Fruit fly (Drosophila melanogaster): ENCODE results near the gene CG5946.

Gene CG5946

DNA sequence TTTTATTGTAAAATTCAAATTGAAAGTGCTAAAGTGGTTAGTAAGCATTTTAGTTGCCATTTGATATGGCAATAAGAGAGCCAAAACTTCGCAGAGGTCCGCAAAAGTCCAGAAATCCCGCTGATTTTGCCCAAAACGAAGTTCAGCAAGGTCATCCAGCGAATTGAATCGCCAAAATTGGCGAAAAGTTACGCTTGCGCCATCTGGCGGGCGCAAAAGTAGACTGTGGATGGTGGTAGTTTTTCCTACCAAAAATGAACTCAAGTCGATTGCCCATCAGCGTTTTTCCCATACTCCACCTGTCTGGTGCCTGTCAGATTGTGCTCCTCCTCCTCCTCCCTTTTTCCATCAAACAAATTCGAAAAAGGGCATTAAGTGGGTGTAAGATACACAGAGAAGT lies 30.8 kb upstream of the CG5946 start:
- TF ChIP-seq rn (GFP tag; IDR thresholded peaks at IDR 0.05), result no peak
- no peak for TF ChIP-seq CG9948 (tag; optimal IDR thresholded peaks at IDR 0.05)

- TF ChIP-seq CG9948 (tag; optimal IDR thresholded peaks at IDR 0.05) (no peak), CG12605 (GFP tag; IDR thresholded peaks at IDR 0.05) (no peak), CG8301 (tag; optimal IDR thresholded peaks at IDR 0.05) (no peak), CG8159 (tag; optimal IDR thresholded peaks at IDR 0.05) (no peak), Pif1B (GFP tag; optimal IDR thresholded peaks at IDR 0.05) (no peak), Pif1A (GFP tag; optimal IDR thresholded peaks at IDR 0.05) (no peak), CG15710 (tag; optimal IDR thresholded peaks at IDR 0.05) (no peak), Ets98B (GFP tag; IDR thresholded peaks at IDR 0.05) (no peak), rn (GFP tag; IDR thresholded peaks at IDR 0.05) (no peak), CG14655 (GFP tag; optimal IDR thresholded peaks at IDR 0.05) (no peak), CG4496 (GFP tag; IDR thresholded peaks at IDR 0.05) (no peak), fd96Ca (GFP tag; IDR thresholded peaks at IDR 0.05) (no peak)
Measured at dm6 chr3L:11847703-11848102, 25.6 kb upstream of the CG5946 start, which contains the start of gene CG12521. Gene CG12521 (minus strand): TSS chr3L:11847803.

DNA sequence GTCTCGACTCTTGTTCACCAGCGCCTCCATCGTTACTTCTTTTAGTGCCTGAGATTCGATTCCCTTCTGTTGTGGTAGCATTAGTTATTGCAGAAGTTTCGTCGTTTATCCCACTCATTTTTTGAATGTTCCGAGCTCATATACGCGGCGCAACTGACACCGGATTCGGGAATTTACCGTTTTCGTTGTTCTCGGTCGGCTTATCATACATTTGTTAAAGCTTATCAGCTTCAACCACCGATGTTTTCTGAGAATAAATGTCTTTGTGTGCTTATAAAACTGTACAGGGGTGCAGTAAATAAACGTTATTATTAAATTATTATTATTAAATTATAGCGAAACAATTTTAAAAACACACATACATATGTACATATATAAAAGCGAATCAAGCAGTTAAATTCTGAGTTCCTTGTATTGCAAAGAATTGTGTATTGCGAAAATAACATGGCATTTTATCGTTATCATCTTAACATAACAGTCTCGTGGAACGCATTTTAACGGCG lies 14.6 kb upstream of the CG5946 start, which contains the start of gene CG43064:
Gene CG43064 (minus strand): TSS at position 147 of the 503 bp plus-strand sequence.
- TF ChIP-seq Pif1A (GFP tag; optimal IDR thresholded peaks at IDR 0.05), result no peak
- no peak for TF ChIP-seq CG34367 (tag; optimal IDR thresholded peaks at IDR 0.05)
- no peak for TF ChIP-seq CG8159 (tag; optimal IDR thresholded peaks at IDR 0.05)
- TF ChIP-seq CG8301 (tag; optimal IDR thresholded peaks at IDR 0.05), result no peak
- TF ChIP-seq CG12605 (GFP tag; IDR thresholded peaks at IDR 0.05), result no peak
- TF ChIP-seq EcR (GFP tag; optimal IDR thresholded peaks at IDR 0.05), result no peak
- no peak for TF ChIP-seq CG17806 (tag; optimal IDR thresholded peaks at IDR 0.05)
- TF ChIP-seq Snoo (tag; optimal IDR thresholded peaks at IDR 0.05), result no peak
- no peak for TF ChIP-seq fd96Ca (GFP tag; IDR thresholded peaks at IDR 0.05)
- TF ChIP-seq gl (tag; optimal IDR thresholded peaks at IDR 0.05), result no peak
- TF ChIP-seq CG4496 (GFP tag; IDR thresholded peaks at IDR 0.05), result no peak
- no peak for TF ChIP-seq CG10348 (GFP tag; IDR thresholded peaks at IDR 0.05)
- TF ChIP-seq rn (GFP tag; IDR thresholded peaks at IDR 0.05), result no peak
- TF ChIP-seq Ets98B (GFP tag; IDR thresholded peaks at IDR 0.05), result no peak
- no peak for TF ChIP-seq D1 (tag; optimal IDR thresholded peaks at IDR 0.05)
- no peak for TF ChIP-seq CG14655 (GFP tag; optimal IDR thresholded peaks at IDR 0.05)
- TF ChIP-seq CG32121 (GFP tag; IDR thresholded peaks at IDR 0.05), result no peak

DNA sequence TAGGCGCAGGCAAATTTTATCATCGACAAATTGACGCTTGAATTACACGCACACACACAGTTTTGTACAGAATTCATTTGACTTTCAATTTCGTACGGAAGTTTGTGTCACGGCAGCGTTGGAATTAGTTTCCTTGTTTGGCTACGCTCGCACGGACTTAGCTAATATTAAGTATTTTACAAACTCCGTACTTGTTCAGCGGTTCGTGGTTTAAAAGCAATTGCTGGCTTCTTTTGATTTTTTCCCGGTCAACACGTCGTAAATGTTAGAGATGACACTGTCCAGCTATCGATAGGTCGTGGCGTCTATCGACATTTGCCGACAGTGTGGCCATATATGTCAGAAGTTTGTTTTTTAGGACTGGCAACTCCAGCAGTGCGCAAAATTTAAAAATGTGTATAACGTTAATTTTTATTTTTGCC lies 11.2 kb upstream of the CG5946 start, which contains the start of gene CycA:
Gene CycA (minus strand): TSS at position 283 of the 422 bp plus-strand sequence.
- no peak for TF ChIP-seq EcR (GFP tag; optimal IDR thresholded peaks at IDR 0.05)
- no peak for TF ChIP-seq CG4496 (GFP tag; IDR thresholded peaks at IDR 0.05)
- TF ChIP-seq CG9948 (tag; optimal IDR thresholded peaks at IDR 0.05), result no peak
- TF ChIP-seq Ets98B (GFP tag; IDR thresholded peaks at IDR 0.05), result no peak
- TF ChIP-seq Pif1B (GFP tag; optimal IDR thresholded peaks at IDR 0.05), result no peak
- no peak for TF ChIP-seq CG8159 (tag; optimal IDR thresholded peaks at IDR 0.05)
- TF ChIP-seq Pif1A (GFP tag; optimal IDR thresholded peaks at IDR 0.05), result no peak

dm6 chr3L:11832360-11833295 lies 10.6 kb upstream of the CG5946 start:
- TF ChIP-seq Snoo (tag; optimal IDR thresholded peaks at IDR 0.05) (no peak), CG9948 (tag; optimal IDR thresholded peaks at IDR 0.05) (no peak), CG34367 (tag; optimal IDR thresholded peaks at IDR 0.05) (no peak), CG10348 (GFP tag; IDR thresholded peaks at IDR 0.05) (no peak), fd96Ca (GFP tag; IDR thresholded peaks at IDR 0.05) (no peak), EcR (GFP tag; optimal IDR thresholded peaks at IDR 0.05) (no peak), Pif1A (GFP tag; optimal IDR thresholded peaks at IDR 0.05) (no peak)

- TF ChIP-seq CG9948 (tag; optimal IDR thresholded peaks at IDR 0.05) (no peak), CG17806 (tag; optimal IDR thresholded peaks at IDR 0.05) (no peak), rn (GFP tag; IDR thresholded peaks at IDR 0.05) (no peak), fd96Ca (GFP tag; IDR thresholded peaks at IDR 0.05) (no peak), D1 (tag; optimal IDR thresholded peaks at IDR 0.05) (no peak), CG8159 (tag; optimal IDR thresholded peaks at IDR 0.05) (no peak), Pif1A (GFP tag; optimal IDR thresholded peaks at IDR 0.05) (no peak), CG10348 (GFP tag; IDR thresholded peaks at IDR 0.05) (no peak), EcR (GFP tag; optimal IDR thresholded peaks at IDR 0.05) (no peak), Ets98B (GFP tag; IDR thresholded peaks at IDR 0.05) (no peak), CG34367 (tag; optimal IDR thresholded peaks at IDR 0.05) (no peak)
Measured at dm6 chr3L:11831199-11831598, 9.1 kb upstream of the CG5946 start.

- TF ChIP-seq CG13204 (GFP tag; optimal IDR thresholded peaks at IDR 0.05) (no peak), EcR (GFP tag; optimal IDR thresholded peaks at IDR 0.05) (no peak), CG12605 (GFP tag; IDR thresholded peaks at IDR 0.05) (no peak), CG15710 (tag; optimal IDR thresholded peaks at IDR 0.05) (no peak), gl (tag; optimal IDR thresholded peaks at IDR 0.05) (no peak), fd96Ca (GFP tag; IDR thresholded peaks at IDR 0.05) (no peak), Pif1A (GFP tag; optimal IDR thresholded peaks at IDR 0.05) (no peak), CG10348 (GFP tag; IDR thresholded peaks at IDR 0.05) (no peak), CG8301 (tag; optimal IDR thresholded peaks at IDR 0.05) (no peak), CG34367 (tag; optimal IDR thresholded peaks at IDR 0.05) (no peak), D1 (tag; optimal IDR thresholded peaks at IDR 0.05) (no peak), CG14655 (GFP tag; optimal IDR thresholded peaks at IDR 0.05) (no peak), Pif1B (GFP tag; optimal IDR thresholded peaks at IDR 0.05) (no peak), rn (GFP tag; IDR thresholded peaks at IDR 0.05) (no peak), Ets98B (GFP tag; IDR thresholded peaks at IDR 0.05) (no peak), CG8159 (tag; optimal IDR thresholded peaks at IDR 0.05) (no peak), CG4496 (GFP tag; IDR thresholded peaks at IDR 0.05) (no peak), CG9948 (tag; optimal IDR thresholded peaks at IDR 0.05) (no peak), CG32121 (GFP tag; IDR thresholded peaks at IDR 0.05) (no peak)
Measured at dm6 chr3L:11828730-11829129, 6.7 kb upstream of the CG5946 start, which contains the start of gene CG7264. Gene CG7264 (plus strand): TSS chr3L:11829030.

All from whole organism, pupa.